Worm (Caenorhabditis elegans): Measurements from ENCODE around the gene sas-5.

ce11 chrV:11562643-11563042, 47.9 kb upstream of the sas-5 start, which contains the start of gene srx-86:
- TF ChIP-seq mab-5 (tag; optimal IDR thresholded peaks at IDR 0.05), result no peak
- TF ChIP-seq zag-1 (tag; optimal IDR thresholded peaks at IDR 0.05), result no peak
- no peak for TF ChIP-seq unc-55 (GFP tag; optimal IDR thresholded peaks at IDR 0.05)
- no peak for TF ChIP-seq elt-3 (tag; optimal IDR thresholded peaks at IDR 0.05)
- no peak for TF ChIP-seq elt-1 (tag; optimal IDR thresholded peaks at IDR 0.05)
- TF ChIP-seq ZK546.5 (tag; optimal IDR thresholded peaks at IDR 0.05), result no peak
- TF ChIP-seq unc-62 (GFP tag; optimal IDR thresholded peaks at IDR 0.05), result no peak
- TF ChIP-seq nhr-23 (tag; optimal IDR thresholded peaks at IDR 0.05), result no peak

Measured in whole organism, L2 larva.